Worm (Caenorhabditis elegans): ENCODE data around the gene srh-141.

The srh-141 gene

ce11 chrV:16435510-16435909 is 8.2 kb upstream of the srh-141 start, which contains the start of the genes F26D2.13 and F26D2.14:
Gene F26D2.13 (minus strand): TSS chrV:16435610.
Gene F26D2.14 (plus strand): TSS chrV:16435855.
- TF ChIP-seq aha-1 (tag): peak; percentile 82
- no peak for TF ChIP-seq spr-1 (tag; optimal IDR thresholded peaks at IDR 0.05)

- TF ChIP-seq mxl-3 (GFP tag; optimal IDR thresholded peaks at IDR 0.05) (no peak), mdt-29 (GFP tag; IDR thresholded peaks at IDR 0.05) (no peak), unc-62 (GFP tag; optimal IDR thresholded peaks at IDR 0.05 in 1 of 2) (peak in 1 of 2 experiments; percentile 72), unc-62 (tag; optimal IDR thresholded peaks at IDR 0.05) (no peak), mes-2 (tag; optimal IDR thresholded peaks at IDR 0.05; ENCODE audit: poor library complexity, severe bottlenecking) (no peak), aha-1 (tag) (no peak)
Measured at ce11 chrV:16437546-16437945, 6.2 kb upstream of the srh-141 start, which contains the start of gene F26D2.15. Gene F26D2.15 (plus strand): TSS chrV:16437846.

- TF ChIP-seq F37D6.2 (tag; optimal IDR thresholded peaks at IDR 0.05): no peak
- no peak for TF ChIP-seq zfp-2 (tag; optimal IDR thresholded peaks at IDR 0.05)
- no peak for TF ChIP-seq nhr-10 (tag; optimal IDR thresholded peaks at IDR 0.05)
- no peak for TF ChIP-seq snpc-1.2 (GFP tag; IDR thresholded peaks at IDR 0.05)
- no peak for TF ChIP-seq lin-39 (tag; optimal IDR thresholded peaks at IDR 0.05)
- no peak for TF ChIP-seq vab-7 (GFP tag; IDR thresholded peaks at IDR 0.05)
- TF ChIP-seq attf-4 (tag; optimal IDR thresholded peaks at IDR 0.05): no peak
- no peak for TF ChIP-seq set-16 (GFP tag; IDR thresholded peaks at IDR 0.05)
- no peak for TF ChIP-seq dmd-8 (GFP tag; IDR thresholded peaks at IDR 0.05)
- TF ChIP-seq nhr-25 (tag; optimal IDR thresholded peaks at IDR 0.05; ENCODE audit: borderline replicate concordance, insufficient read depth): no peak
- TF ChIP-seq daf-19 (GFP tag; conservative IDR thresholded peaks at IDR 0.05): no peak
- no peak for TF ChIP-seq dve-1 (tag; optimal IDR thresholded peaks at IDR 0.05; ENCODE audit: insufficient read depth)
- TF ChIP-seq lin-38 (GFP tag; IDR thresholded peaks at IDR 0.05): no peak
- TF ChIP-seq nhr-11 (tag; optimal IDR thresholded peaks at IDR 0.05): no peak
- no peak for TF ChIP-seq ceh-62 (tag; optimal IDR thresholded peaks at IDR 0.05)
- no peak for TF ChIP-seq spr-1 (tag; optimal IDR thresholded peaks at IDR 0.05)
- TF ChIP-seq spr-3 (GFP tag; optimal IDR thresholded peaks at IDR 0.05): no peak
- no peak for TF ChIP-seq unc-130 (GFP tag; optimal IDR thresholded peaks at IDR 0.05)
- TF ChIP-seq lir-3 (tag; optimal IDR thresholded peaks at IDR 0.05): no peak
- no peak for TF ChIP-seq pha-4 (GFP tag; IDR thresholded peaks at IDR 0.05)
- no peak for TF ChIP-seq pha-4 (tag; optimal IDR thresholded peaks at IDR 0.05)
Measured at ce11 chrV:16445676-16446075, 1.9 kb downstream of the srh-141 start, which contains the start of gene T08G3.6. Gene T08G3.6 (plus strand): TSS chrV:16445976.

ce11 chrV:16446191-16446590 is 2.5 kb downstream of the srh-141 start:
- no peak for TF ChIP-seq nhr-237 (tag; optimal IDR thresholded peaks at IDR 0.05)

DNA sequence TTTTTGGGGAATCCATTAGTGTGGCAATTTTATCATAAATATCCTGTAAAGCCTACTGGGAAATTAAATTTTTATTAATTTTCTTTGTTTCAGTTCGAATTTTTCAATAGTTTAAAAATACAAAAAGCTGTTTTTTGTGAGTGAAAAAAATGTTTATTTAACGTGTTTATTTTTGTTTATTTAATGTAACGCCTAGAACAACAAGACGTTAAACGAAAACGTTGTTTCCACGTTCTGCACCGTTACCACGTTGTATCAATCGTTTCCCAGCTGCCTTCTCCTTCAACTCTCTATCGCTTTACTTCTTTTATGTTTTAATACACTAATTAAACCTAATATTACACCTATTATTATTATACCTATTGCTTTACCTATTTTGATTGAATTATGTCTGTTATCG is 4.0 kb downstream of the srh-141 start, which contains the start of gene T08G3.13:
Gene T08G3.13 (plus strand): TSS at position 301 of the 400 bp plus-strand sequence.
- no peak for TF ChIP-seq hif-1 (tag; optimal IDR thresholded peaks at IDR 0.05)
- no peak for TF ChIP-seq nhr-11 (tag; optimal IDR thresholded peaks at IDR 0.05)
- no peak for TF ChIP-seq aha-1 (tag)

DNA sequence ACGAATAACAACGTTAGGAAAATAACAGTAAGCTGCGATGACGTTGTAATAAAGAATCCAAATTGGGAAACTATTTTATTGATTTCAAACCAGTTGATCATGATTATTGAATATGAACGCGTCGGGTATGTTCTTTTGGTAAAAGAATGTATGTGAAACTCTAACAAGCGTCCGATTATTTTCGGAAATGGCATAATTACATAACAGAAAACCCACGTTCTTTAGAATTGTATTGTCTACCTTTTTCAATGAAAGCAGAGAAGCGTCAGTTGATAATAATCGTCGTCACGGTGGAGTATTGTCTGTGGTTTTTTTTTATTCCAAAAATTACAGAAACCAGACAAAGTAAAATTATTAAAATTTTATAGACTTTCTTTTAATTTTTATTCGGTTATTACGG is 11.3 kb downstream of the srh-141 start, which contains the start of gene str-14:
Gene str-14 (minus strand): TSS at position 101 of the 400 bp plus-strand sequence.
- TF ChIP-seq lin-39 (tag; optimal IDR thresholded peaks at IDR 0.05) (no peak), egl-27 (tag; optimal IDR thresholded peaks at IDR 0.05) (no peak), zip-11 (GFP tag; IDR thresholded peaks at IDR 0.05) (no peak), nhr-237 (tag; optimal IDR thresholded peaks at IDR 0.05) (no peak), nhr-11 (tag; optimal IDR thresholded peaks at IDR 0.05) (no peak), snpc-1.2 (GFP tag; IDR thresholded peaks at IDR 0.05) (no peak), spr-3 (GFP tag; optimal IDR thresholded peaks at IDR 0.05) (no peak), nhr-42 (GFP tag; IDR thresholded peaks at IDR 0.05) (no peak), unc-62 (GFP tag; optimal IDR thresholded peaks at IDR 0.05 in 1 of 2) (no peak), unc-62 (tag; optimal IDR thresholded peaks at IDR 0.05) (no peak), nhr-10 (tag; optimal IDR thresholded peaks at IDR 0.05) (no peak), pqm-1 (tag; optimal IDR thresholded peaks at IDR 0.05) (no peak)
